Fruit fly (Drosophila melanogaster) whole organism, embryonic: Measurements from ENCODE around the gene boil.

Source experiments
- B-H2 ChIP-seq: fragments of 200-800 bp; sonication (Bioruptor generic); optimal IDR thresholded peaks from 2 replicates; lab custom pipeline; 2018; ENCODE audit warnings: missing biosample characterization, mild to moderate bottlenecking, missing genetic modification characterization
- Bdp1 ChIP-seq: fragments of 200-800 bp; sonication (Bioruptor generic); optimal IDR thresholded peaks from 3 replicates; lab custom pipeline; 2016; ENCODE audit warnings: missing biosample characterization, missing genetic modification characterization
- CG10274 ChIP-seq: fragments of 200-800 bp; sonication (Bioruptor generic); optimal IDR thresholded peaks from 3 replicates; lab custom pipeline; 2017; ENCODE audit warnings: missing biosample characterization, mild to moderate bottlenecking, missing genetic modification characterization
- CG11696 ChIP-seq: fragments of 200-800 bp; sonication (Bioruptor generic); IDR thresholded peaks from 2 replicates; pipeline ENCODE4 v1.3.6; 2022; ENCODE audit warnings: missing biosample characterization, missing genetic modification characterization
- CG12155 ChIP-seq: fragments of 200-800 bp; sonication (Bioruptor generic); optimal IDR thresholded peaks from 3 replicates; lab custom pipeline; 2016; ENCODE audit warnings: missing biosample characterization, missing genetic modification characterization
- CG12391 ChIP-seq: fragments of 200-800 bp; sonication (Bioruptor generic); optimal IDR thresholded peaks from 3 replicates; lab custom pipeline; 2018; ENCODE audit warnings: missing biosample characterization, mild to moderate bottlenecking, missing genetic modification characterization, moderate library complexity
- CG18262 ChIP-seq: fragments of 200-800 bp; optimal IDR thresholded peaks from 3 replicates; lab custom pipeline; 2019; ENCODE audit warnings: missing biosample characterization, mild to moderate bottlenecking, missing genetic modification characterization, moderate library complexity
- CG18599 ChIP-seq: fragments of 200-800 bp; sonication (Bioruptor generic); optimal IDR thresholded peaks from 3 replicates; lab custom pipeline; 2017; ENCODE audit warnings: missing biosample characterization, missing genetic modification characterization, mild to moderate bottlenecking, moderate library complexity, missing genetic modification reagents
- CG18619 ChIP-seq: fragments of 200-800 bp; sonication (Bioruptor generic); optimal IDR thresholded peaks from 3 replicates; lab custom pipeline; 2017; ENCODE audit warnings: missing biosample characterization, mild to moderate bottlenecking, missing genetic modification characterization
- CG2202 ChIP-seq: fragments of 200-800 bp; sonication (Bioruptor generic); optimal IDR thresholded peaks from 2 replicates; lab custom pipeline; 2018; ENCODE audit warnings: missing biosample characterization, mild to moderate bottlenecking, missing genetic modification characterization
- CG2875 ChIP-seq: fragments of 200-800 bp; sonication (Bioruptor generic); optimal IDR thresholded peaks from 2 replicates; lab custom pipeline; 2017; ENCODE audit warnings: missing biosample characterization, mild to moderate bottlenecking, missing genetic modification characterization, missing genetic modification reagents
- CG31224 ChIP-seq: fragments of 200-800 bp; sonication (Bioruptor generic); IDR thresholded peaks from 2 replicates; pipeline ENCODE4 v1.3.6; 2022; ENCODE audit warnings: missing biosample characterization, missing genetic modification characterization
- CG3281 ChIP-seq: fragments of 200-800 bp; sonication (Bioruptor generic); optimal IDR thresholded peaks from 3 replicates; lab custom pipeline; 2017; ENCODE audit warnings: missing biosample characterization, mild to moderate bottlenecking, missing genetic modification characterization
- CG4820 ChIP-seq: fragments of 200-800 bp; sonication (Bioruptor generic); optimal IDR thresholded peaks from 3 replicates; lab custom pipeline; 2016; ENCODE audit warnings: missing biosample characterization, missing genetic modification characterization
- CG5180 ChIP-seq: fragments of 200-800 bp; sonication (Bioruptor generic); optimal IDR thresholded peaks from 3 replicates; lab custom pipeline; 2017; ENCODE audit warnings: missing biosample characterization, missing genetic modification characterization, mild to moderate bottlenecking, moderate library complexity, missing genetic modification reagents
- CG7271 ChIP-seq: fragments of 200-800 bp; sonication (Bioruptor generic); optimal IDR thresholded peaks from 2 replicates; lab custom pipeline; 2018; ENCODE audit warnings: missing biosample characterization, mild to moderate bottlenecking, missing genetic modification characterization, moderate library complexity
- CG7556 ChIP-seq: fragments of 200-800 bp; sonication (Bioruptor generic); optimal IDR thresholded peaks from 2 replicates; lab custom pipeline; 2017; ENCODE audit warnings: missing biosample characterization, mild to moderate bottlenecking, missing genetic modification characterization
- CG7928 ChIP-seq: fragments of 200-800 bp; sonication (Bioruptor generic); optimal IDR thresholded peaks from 2 replicates; lab custom pipeline; 2017; ENCODE audit warnings: missing biosample characterization, mild to moderate bottlenecking, missing genetic modification characterization
- CHES-1-like ChIP-seq: fragments of 200-800 bp; sonication (Bioruptor generic); optimal IDR thresholded peaks from 2 replicates; lab custom pipeline; 2016; ENCODE audit warnings: missing biosample characterization, missing genetic modification characterization
- CTCF ChIP-seq: fragments of 200-800 bp; sonication (Bioruptor generic); optimal IDR thresholded peaks from 2 replicates; lab custom pipeline; 2017; ENCODE audit warnings: missing biosample characterization, mild to moderate bottlenecking, missing genetic modification characterization, moderate library complexity
- Dref ChIP-seq: fragments of 200-800 bp; sonication (Bioruptor generic); IDR thresholded peaks from 2 replicates; pipeline ENCODE4 v1.3.6; 2022; ENCODE audit warnings: missing biosample characterization, missing genetic modification characterization
- E2f2 ChIP-seq: fragments of 200-800 bp; sonication (Bioruptor generic); IDR thresholded peaks from 2 replicates; pipeline ENCODE4 v1.3.6; 2022; ENCODE audit warnings: missing biosample characterization, missing genetic modification characterization
- Elba2 ChIP-seq: fragments of 200-800 bp; sonication (Bioruptor generic); optimal IDR thresholded peaks from 3 replicates; lab custom pipeline; 2016; ENCODE audit warnings: missing biosample characterization, missing genetic modification characterization
- Ets97D ChIP-seq: fragments of 200-800 bp; sonication (Bioruptor generic); optimal IDR thresholded peaks from 3 replicates; lab custom pipeline; 2016; ENCODE audit warnings: missing biosample characterization, missing genetic modification characterization
- HLH54F ChIP-seq: fragments of 200-800 bp; sonication (Bioruptor generic); optimal IDR thresholded peaks from 3 replicates; lab custom pipeline; 2016; ENCODE audit warnings: missing biosample characterization, missing genetic modification characterization
- Opbp ChIP-seq: fragments of 200-800 bp; sonication (Bioruptor generic); IDR thresholded peaks from 3 replicates; pipeline ENCODE4 v1.3.6; 2022; ENCODE audit warnings: missing biosample characterization, missing genetic modification characterization; ENCODE audit not compliant: partially characterized antibody
- Ravus ChIP-seq: fragments of 200-800 bp; sonication (Bioruptor generic); IDR thresholded peaks from 2 replicates; pipeline ENCODE4 v1.3.6; 2022; ENCODE audit warnings: missing biosample characterization, missing genetic modification characterization
- Sox100B ChIP-seq: fragments of 200-800 bp; sonication (Bioruptor generic); optimal IDR thresholded peaks from 3 replicates; lab custom pipeline; 2018; ENCODE audit warnings: missing biosample characterization, mild to moderate bottlenecking, missing genetic modification characterization
- Sry-δ ChIP-seq: fragments of 200-800 bp; sonication (Bioruptor generic); optimal IDR thresholded peaks from 2 replicates; lab custom pipeline; 2016; ENCODE audit warnings: missing biosample characterization, missing genetic modification characterization
- Xrp1 ChIP-seq: fragments of 200-800 bp; sonication (Bioruptor generic); IDR thresholded peaks from 2 replicates; pipeline ENCODE4 v1.3.6; 2022; ENCODE audit warnings: missing biosample characterization, missing genetic modification characterization
- bowl ChIP-seq: fragments of 200-800 bp; sonication (Bioruptor generic); IDR thresholded peaks from 2 replicates; pipeline ENCODE4 v1.3.6; 2022; ENCODE audit warnings: missing biosample characterization, missing genetic modification characterization
- caup ChIP-seq: fragments of 200-800 bp; sonication (Bioruptor generic); optimal IDR thresholded peaks from 3 replicates; lab custom pipeline; 2017; ENCODE audit warnings: missing biosample characterization, mild to moderate bottlenecking, missing genetic modification characterization, moderate library complexity; ENCODE audit not compliant: severe bottlenecking
- crc ChIP-seq: fragments of 200-800 bp; sonication (Bioruptor generic); optimal IDR thresholded peaks from 2 replicates; lab custom pipeline; 2016; ENCODE audit warnings: missing biosample characterization, missing genetic modification characterization
- crp ChIP-seq, 2 experiments: fragments of 200-800 bp; sonication (Bioruptor generic); optimal IDR thresholded peaks; 2 replicates in 1 of 2; 3 replicates in 1 of 2; lab custom pipeline; 2017; ENCODE audit warnings: missing biosample characterization in 2 of 2, missing genetic modification characterization in 2 of 2, mild to moderate bottlenecking in 1 of 2, moderate library complexity in 1 of 2
- dpn ChIP-seq, 2 experiments: fragments of 200-800 bp; sonication (Bioruptor generic); optimal IDR thresholded peaks; 3 replicates each; lab custom pipeline; 2016; ENCODE audit warnings: missing biosample characterization in 2 of 2, missing genetic modification characterization in 2 of 2
- emc ChIP-seq: fragments of 200-800 bp; sonication (Bioruptor generic); optimal IDR thresholded peaks from 2 replicates; lab custom pipeline; 2016; ENCODE audit warnings: missing biosample characterization, missing genetic modification characterization
- fd102C ChIP-seq: fragments of 200-800 bp; sonication (Bioruptor generic); optimal IDR thresholded peaks from 2 replicates; lab custom pipeline; 2018; ENCODE audit warnings: missing biosample characterization, mild to moderate bottlenecking, missing genetic modification characterization, moderate library complexity
- fd64A ChIP-seq: fragments of 200-800 bp; sonication (Bioruptor generic); optimal IDR thresholded peaks from 3 replicates; lab custom pipeline; 2018; ENCODE audit warnings: missing biosample characterization, mild to moderate bottlenecking, missing genetic modification characterization
- gcm ChIP-seq: fragments of 200-800 bp; sonication (Bioruptor generic); optimal IDR thresholded peaks from 2 replicates; lab custom pipeline; 2019; ENCODE audit warnings: missing biosample characterization, mild to moderate bottlenecking, missing genetic modification characterization, moderate library complexity
- gcm2 ChIP-seq: fragments of 200-800 bp; sonication (Bioruptor generic); optimal IDR thresholded peaks from 2 replicates; lab custom pipeline; 2016; ENCODE audit warnings: missing biosample characterization, missing genetic modification characterization
- grau ChIP-seq: fragments of 200-800 bp; optimal IDR thresholded peaks from 3 replicates; lab custom pipeline; 2019; ENCODE audit warnings: missing biosample characterization, mild to moderate bottlenecking, missing genetic modification characterization, moderate library complexity
- insv ChIP-seq, 2 experiments: fragments of 200-800 bp; sonication (Bioruptor generic); optimal IDR thresholded peaks; 3 replicates each; lab custom pipeline; 2016 to 2018; ENCODE audit warnings: missing biosample characterization in 2 of 2, missing genetic modification characterization in 2 of 2
- kni ChIP-seq: fragments of 200-800 bp; sonication (Bioruptor generic); optimal IDR thresholded peaks from 3 replicates; lab custom pipeline; 2017; ENCODE audit warnings: mild to moderate bottlenecking, missing biosample characterization, missing genetic modification reagents, missing genetic modification characterization
- knrl ChIP-seq: fragments of 200-800 bp; sonication (Bioruptor generic); IDR thresholded peaks from 3 replicates; pipeline ENCODE4 v1.3.6; 2022; ENCODE audit warnings: missing biosample characterization, missing genetic modification characterization; ENCODE audit not compliant: partially characterized antibody
- lmd ChIP-seq: fragments of 200-800 bp; sonication (Bioruptor generic); IDR thresholded peaks from 2 replicates; pipeline ENCODE4 v1.3.6; 2022; ENCODE audit warnings: missing biosample characterization, missing genetic modification characterization
- nau ChIP-seq: fragments of 200-800 bp; sonication (Bioruptor generic); optimal IDR thresholded peaks from 3 replicates; lab custom pipeline; 2017; ENCODE audit warnings: missing biosample characterization, mild to moderate bottlenecking, missing genetic modification characterization, missing genetic modification reagents
- nmo ChIP-seq: fragments of 200-800 bp; sonication (Bioruptor generic); optimal IDR thresholded peaks from 2 replicates; lab custom pipeline; 2018; ENCODE audit warnings: missing biosample characterization, mild to moderate bottlenecking, missing genetic modification characterization, moderate library complexity
- org-1 ChIP-seq: fragments of 200-800 bp; sonication (Bioruptor generic); optimal IDR thresholded peaks from 2 replicates; lab custom pipeline; 2017; ENCODE audit warnings: missing biosample characterization, missing genetic modification characterization
- pho ChIP-seq: fragments of 200-800 bp; sonication (Bioruptor generic); optimal IDR thresholded peaks from 2 replicates; lab custom pipeline; 2016; ENCODE audit warnings: missing biosample characterization, missing genetic modification characterization

boil gene

DNA sequence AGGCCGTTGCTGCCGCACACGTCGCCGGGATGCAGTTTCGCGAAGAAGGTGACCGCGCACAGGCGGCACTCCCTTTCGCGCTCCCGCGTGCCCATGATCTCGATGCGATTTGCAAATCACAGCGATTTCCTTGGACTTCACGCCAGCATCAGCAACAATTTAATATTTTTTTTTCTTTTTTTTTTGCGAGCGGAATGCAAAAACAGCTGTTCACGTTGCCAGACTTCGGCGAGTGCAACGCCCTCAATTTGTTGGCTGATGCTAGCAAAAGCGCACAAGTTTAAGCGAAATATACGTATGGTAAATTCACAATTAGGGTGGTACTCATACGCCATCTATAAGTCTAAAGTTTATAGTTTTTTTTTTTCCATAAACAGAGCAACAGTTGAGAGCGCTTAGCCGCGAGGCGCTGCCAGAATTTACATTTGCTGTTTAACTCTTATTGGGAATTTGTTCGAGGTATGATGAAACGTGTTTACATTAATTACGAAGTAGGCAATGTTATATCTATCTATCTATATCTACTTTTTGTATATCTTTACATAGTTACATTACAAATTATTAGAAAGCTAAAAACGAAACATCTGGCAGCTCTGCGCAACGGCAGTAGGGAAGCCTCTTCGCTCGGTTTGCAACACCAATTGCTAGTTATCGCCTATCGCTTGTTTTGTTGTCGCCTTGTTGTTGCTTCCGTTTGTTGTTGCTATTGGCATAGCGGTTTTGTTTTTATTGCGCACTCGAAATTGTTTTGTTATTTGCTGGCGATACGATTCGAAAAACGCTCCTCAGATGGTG, 43.0 kb downstream of the boil start, which contains the start of the genes CG4041 and Hgsnat (continued):
- TF ChIP-seq Elba2 (GFP tag; lab: Kevin White, UChicago) = peak; percentile 84
- no peak for TF ChIP-seq CG7928 (GFP tag; lab: Kevin White, UChicago)
- TF ChIP-seq Ravus (GFP tag; lab: Robert Waterston, UW) = no peak
- no peak for TF ChIP-seq gcm2
- TF ChIP-seq CG7271 = no peak
- TF ChIP-seq B-H2 (GFP tag; lab: Kevin White, UChicago) = no peak
- peak in 1 of 2 experiments; percentile 59 for TF ChIP-seq insv (GFP tag; optimal IDR thresholded peaks at IDR 0.05; lab: Kevin White, UChicago)
- no peak for TF ChIP-seq kni (GFP tag; lab: Kevin White, UChicago)
- no peak for TF ChIP-seq fd102C (GFP tag; lab: Kevin White, UChicago)
- TF ChIP-seq CG18619 (GFP tag; lab: Kevin White, UChicago) = no peak
- TF ChIP-seq CG12391 = peak; percentile 31
- peak; percentile 17 for TF ChIP-seq CG12155 (GFP tag; lab: Kevin White, UChicago)
- TF ChIP-seq caup (GFP tag; lab: Kevin White, UChicago) = peak; percentile 5
- peak; percentile 87 for TF ChIP-seq CTCF
- TF ChIP-seq crp (GFP tag; optimal IDR thresholded peaks at IDR 0.05; lab: Kevin White, UChicago) = peak; percentile 28 to 83
- no peak for TF ChIP-seq crc (GFP tag; lab: Kevin White, UChicago)
- no peak for TF ChIP-seq knrl
- TF ChIP-seq fd64A = no peak
- peak; percentile 3 for TF ChIP-seq pho
- no peak for TF ChIP-seq CG10274 (GFP tag; lab: Kevin White, UChicago)
- TF ChIP-seq emc (GFP tag; lab: Kevin White, UChicago) = no peak
- TF ChIP-seq Bdp1 (GFP tag; lab: Kevin White, UChicago) = peak; percentile 13
- TF ChIP-seq CG31224 = no peak
- TF ChIP-seq CG18599 (GFP tag; lab: Kevin White, UChicago) = peak; percentile 26
- peak; percentile 16 for TF ChIP-seq CG7556 (GFP tag; lab: Kevin White, UChicago)
- TF ChIP-seq Sry-δ (GFP tag; lab: Kevin White, UChicago) = peak; percentile 38
- no peak for TF ChIP-seq CG18262 (tag; lab: Kevin White, UChicago)
- no peak for TF ChIP-seq CG5180 (GFP tag; lab: Kevin White, UChicago)
- no peak for TF ChIP-seq gcm (GFP tag; lab: Kevin White, UChicago)
- TF ChIP-seq CG2875 (GFP tag; lab: Kevin White, UChicago) = no peak
- no peak for TF ChIP-seq CG2202 (tag; lab: Kevin White, UChicago)
- TF ChIP-seq dpn (GFP tag; optimal IDR thresholded peaks at IDR 0.05; lab: Kevin White, UChicago) = peak in 1 of 2 experiments; percentile 17
- peak; percentile 4 for TF ChIP-seq nmo
- peak; percentile 3 for TF ChIP-seq CG4820
- peak; percentile 5; the same call in 1 of the 2 replicates for TF ChIP-seq E2f2 (GFP tag; lab: Robert Waterston, UW)
- peak; percentile 18 for TF ChIP-seq CG3281 (GFP tag; lab: Kevin White, UChicago)
- TF ChIP-seq grau = no peak
- peak; percentile 1 for TF ChIP-seq nau (GFP tag; lab: Kevin White, UChicago)
- TF ChIP-seq lmd (GFP tag; lab: Robert Waterston, UW) = no peak
- TF ChIP-seq CHES-1-like (GFP tag; lab: Kevin White, UChicago) = no peak
- no peak for TF ChIP-seq Opbp (GFP tag; lab: Robert Waterston, UW)
- no peak for TF ChIP-seq Xrp1 (GFP tag; lab: Robert Waterston, UW)
- TF ChIP-seq CG11696 = no peak
- no peak for TF ChIP-seq org-1 (GFP tag; lab: Kevin White, UChicago)
- TF ChIP-seq HLH54F (GFP tag; lab: Kevin White, UChicago) = peak; percentile 32
- no peak for TF ChIP-seq Sox100B (GFP tag; lab: Kevin White, UChicago)
- peak; percentile 62 for TF ChIP-seq Dref (GFP tag; lab: Robert Waterston, UW)
- peak; percentile 46 for TF ChIP-seq Ets97D (GFP tag; lab: Kevin White, UChicago)
- no peak for TF ChIP-seq bowl
